Worm (Caenorhabditis elegans) whole organism, young adult: ENCODE data around the gene Y45F10D.2.

ENCODE experiments used
- B0019.2 ChIP-seq: fragments of 200-800 bp; sonication (Bioruptor generic); conservative IDR thresholded peaks from 2 replicates; pipeline ENCODE4 v1.3.6; 2022; ENCODE audit warnings: missing genetic modification reagents, missing genetic modification characterization, missing compliant biosample characterization
- B0336.3 ChIP-seq: fragments of 200-800 bp; sonication (Bioruptor generic); IDR thresholded peaks from 2 replicates; pipeline ENCODE4 v1.3.6; 2022; ENCODE audit warnings: missing genetic modification characterization, missing compliant biosample characterization
- D2030.7 ChIP-seq: fragments of 200-800 bp; sonication (Bioruptor generic); IDR thresholded peaks from 2 replicates; pipeline ENCODE4 v1.3.6; 2022; ENCODE audit warnings: missing genetic modification reagents, missing genetic modification characterization, missing compliant biosample characterization
- F33H1.4 ChIP-seq: fragments of 200-800 bp; sonication (Bioruptor generic); IDR thresholded peaks from 2 replicates; pipeline ENCODE4 v1.3.6; 2022; ENCODE audit warnings: missing genetic modification reagents, missing genetic modification characterization, missing compliant biosample characterization
- F37B4.10 ChIP-seq: fragments of 200-800 bp; sonication (Bioruptor generic); IDR thresholded peaks from 2 replicates; pipeline ENCODE4 v1.3.6; 2022; ENCODE audit warnings: missing genetic modification characterization, missing compliant biosample characterization
- F52B5.7 ChIP-seq: sonication (generic microtip); optimal IDR thresholded peaks from 2 replicates; lab custom pipeline; 2016; ENCODE audit warnings: mild to moderate bottlenecking, missing genetic modification characterization, missing compliant biosample characterization
- F55B11.4 ChIP-seq: sonication (generic microtip); optimal IDR thresholded peaks from 2 replicates; lab custom pipeline; 2016; ENCODE audit warnings: missing compliant biosample characterization, missing genetic modification characterization, borderline replicate concordance; ENCODE audit not compliant: insufficient read depth
- K11D2.4 ChIP-seq: fragments of 200-800 bp; sonication (Bioruptor generic); IDR thresholded peaks from 2 replicates; pipeline ENCODE4 v1.3.6; 2022; ENCODE audit warnings: missing genetic modification reagents, missing genetic modification characterization, missing compliant biosample characterization
- Y53G8AR.9 ChIP-seq: fragments of 200-800 bp; sonication (Bioruptor generic); conservative IDR thresholded peaks from 2 replicates; pipeline ENCODE4 v1.3.6; 2022; ENCODE audit warnings: missing genetic modification reagents, missing genetic modification characterization, missing compliant biosample characterization
- attf-3 ChIP-seq: fragments of 200-800 bp; sonication (Bioruptor generic); conservative IDR thresholded peaks from 2 replicates; pipeline ENCODE4 v1.3.6; 2022; ENCODE audit warnings: missing genetic modification reagents, missing genetic modification characterization, missing compliant biosample characterization
- cebp-1 ChIP-seq, 2 experiments: fragments of 200-800 bp in 1 of 2; sonication (Bioruptor generic) in 1 of 2; sonication (generic microtip) in 1 of 2; IDR thresholded peaks in 1 of 2; optimal IDR thresholded peaks in 1 of 2; 2 replicates each; pipeline versions ENCODE4 v1.3.6 to Lab custom; 2017 to 2022; ENCODE audit warnings: missing compliant biosample characterization in 2 of 2, missing genetic modification characterization in 2 of 2, mild to moderate bottlenecking in 1 of 2, missing genetic modification reagents in 1 of 2, moderate library complexity in 1 of 2
- ceh-58 ChIP-seq: fragments of 200-800 bp; sonication (Bioruptor generic); IDR thresholded peaks from 2 replicates; pipeline ENCODE4 v1.3.6; 2022; ENCODE audit warnings: missing genetic modification characterization, missing compliant biosample characterization
- ceh-91 ChIP-seq: fragments of 200-800 bp; sonication (Bioruptor generic); IDR thresholded peaks from 2 replicates; pipeline ENCODE4 v1.3.6; 2022; ENCODE audit warnings: missing genetic modification reagents, missing genetic modification characterization, missing compliant biosample characterization
- dox-1 ChIP-seq: fragments of 200-800 bp; sonication (Bioruptor generic); IDR thresholded peaks from 2 replicates; pipeline ENCODE4 v1.3.6; 2022; ENCODE audit warnings: missing genetic modification reagents, missing genetic modification characterization, missing compliant biosample characterization
- dpl-1 ChIP-seq: fragments of 150-350 bp; optimal IDR thresholded peaks from 2 replicates; lab custom pipeline; 2014; ENCODE audit warnings: missing biosample characterization, missing genetic modification reagents, missing genetic modification characterization
- egl-18 ChIP-seq: fragments of 200-800 bp; sonication (Bioruptor generic); IDR thresholded peaks from 2 replicates; pipeline ENCODE4 v1.3.6; 2022; ENCODE audit warnings: missing genetic modification reagents, missing genetic modification characterization, missing compliant biosample characterization
- egrh-3 ChIP-seq: fragments of 200-800 bp; sonication (Bioruptor generic); IDR thresholded peaks from 2 replicates; pipeline ENCODE4 v1.3.6; 2022; ENCODE audit warnings: missing genetic modification reagents, missing genetic modification characterization, missing compliant biosample characterization
- gei-17 ChIP-seq: fragments of 200-800 bp; sonication (Bioruptor generic); optimal IDR thresholded peaks from 2 replicates; lab custom pipeline; 2018; ENCODE audit warnings: mild to moderate bottlenecking, missing genetic modification characterization, missing compliant biosample characterization
- him-1 ChIP-seq: sonication (generic microtip); optimal IDR thresholded peaks from 2 replicates; lab custom pipeline; 2016; ENCODE audit warnings: missing genotype, missing genetic modification reagents, missing genetic modification characterization, missing compliant biosample characterization
- hlh-12 ChIP-seq: sonication (generic microtip); optimal IDR thresholded peaks from 2 replicates; lab custom pipeline; 2016; ENCODE audit warnings: missing genetic modification characterization, missing compliant biosample characterization
- hlh-26 ChIP-seq: fragments of 200-800 bp; sonication (Bioruptor generic); conservative IDR thresholded peaks from 2 replicates; pipeline ENCODE4 v1.3.6; 2022; ENCODE audit warnings: missing genetic modification reagents, missing genetic modification characterization, missing compliant biosample characterization
- lag-1 ChIP-seq: fragments of 200-800 bp; sonication (Bioruptor generic); IDR thresholded peaks from 2 replicates; pipeline ENCODE4 v1.3.6; 2022; ENCODE audit warnings: missing genetic modification reagents, missing genetic modification characterization, missing compliant biosample characterization
- let-607 ChIP-seq, 2 experiments: fragments of 200-800 bp in 1 of 2; sonication (Bioruptor generic) in 1 of 2; sonication (generic microtip) in 1 of 2; optimal IDR thresholded peaks; 2 replicates each; lab custom pipeline; 2016 to 2018; ENCODE audit warnings: mild to moderate bottlenecking in 2 of 2, missing compliant biosample characterization in 2 of 2, missing genetic modification characterization in 2 of 2, moderate library complexity in 2 of 2, missing genotype in 1 of 2
- lsl-1 ChIP-seq: fragments of 200-800 bp; sonication (Bioruptor generic); optimal IDR thresholded peaks from 2 replicates; lab custom pipeline; 2018; ENCODE audit warnings: mild to moderate bottlenecking, missing genetic modification characterization, moderate library complexity, missing compliant biosample characterization
- lsy-27 ChIP-seq: sonication (generic microtip); optimal IDR thresholded peaks from 2 replicates; lab custom pipeline; 2017; ENCODE audit warnings: missing genetic modification characterization, mild to moderate bottlenecking, missing compliant biosample characterization, antibody characterized with exemption, missing genotype, borderline replicate concordance; ENCODE audit not compliant: insufficient read depth
- madf-10 ChIP-seq: sonication (generic microtip); optimal IDR thresholded peaks from 2 replicates; lab custom pipeline; 2016; ENCODE audit warnings: mild to moderate bottlenecking, missing genetic modification characterization, missing compliant biosample characterization
- madf-3 ChIP-seq: fragments of 200-800 bp; sonication (Bioruptor generic); IDR thresholded peaks from 2 replicates; pipeline ENCODE4 v1.3.6; 2022; ENCODE audit warnings: missing genetic modification reagents, missing genetic modification characterization, missing compliant biosample characterization
- mcd-1 ChIP-seq: fragments of 200-800 bp; sonication (Bioruptor generic); IDR thresholded peaks from 2 replicates; pipeline ENCODE4 v1.3.6; 2022; ENCODE audit warnings: missing genetic modification reagents, missing genetic modification characterization, missing compliant biosample characterization
- mel-28 ChIP-seq: sonication (generic microtip); optimal IDR thresholded peaks from 2 replicates; lab custom pipeline; 2016; ENCODE audit warnings: borderline replicate concordance, mild to moderate bottlenecking, missing genetic modification characterization, missing compliant biosample characterization
- mes-4 ChIP-seq: sonication (generic microtip); optimal IDR thresholded peaks from 2 replicates; lab custom pipeline; 2016; ENCODE audit warnings: missing genotype, missing genetic modification characterization, missing compliant biosample characterization
- mxl-1 ChIP-seq: sonication (generic microtip); optimal IDR thresholded peaks from 2 replicates; lab custom pipeline; 2016; ENCODE audit warnings: missing genetic modification characterization, missing compliant biosample characterization
- nfya-2 ChIP-seq: fragments of 200-800 bp; sonication (Bioruptor generic); IDR thresholded peaks from 2 replicates; pipeline ENCODE4 v1.3.6; 2022; ENCODE audit warnings: missing genetic modification reagents, missing genetic modification characterization, missing compliant biosample characterization
- nhr-120 ChIP-seq: fragments of 200-800 bp; sonication (Bioruptor generic); IDR thresholded peaks from 2 replicates; pipeline ENCODE4 v1.3.6; 2022; ENCODE audit warnings: missing genetic modification characterization, missing compliant biosample characterization
- nhr-179 ChIP-seq: sonication (generic microtip); optimal IDR thresholded peaks from 2 replicates; lab custom pipeline; 2016; ENCODE audit warnings: mild to moderate bottlenecking, missing genetic modification characterization, missing compliant biosample characterization
- pbrm-1 ChIP-seq: fragments of 200-800 bp; sonication (Bioruptor generic); IDR thresholded peaks from 2 replicates; pipeline ENCODE4 v1.3.6; 2022; ENCODE audit warnings: missing genetic modification reagents, missing genetic modification characterization, missing compliant biosample characterization
- pha-4 ChIP-seq: fragments of 150-350 bp; sonication (generic microtip); optimal IDR thresholded peaks from 2 replicates; lab custom pipeline; 2014; ENCODE audit warnings: missing biosample characterization, missing genetic modification reagents, missing genetic modification characterization
- snpc-1.1 ChIP-seq: sonication (generic microtip); optimal IDR thresholded peaks from 2 replicates; lab custom pipeline; 2017; ENCODE audit warnings: missing genetic modification characterization, mild to moderate bottlenecking, missing compliant biosample characterization, antibody characterized with exemption, moderate library complexity, missing genotype, missing genetic modification reagents; ENCODE audit not compliant: insufficient read depth
- snpc-1.3 ChIP-seq: sonication (generic microtip); optimal IDR thresholded peaks from 2 replicates; lab custom pipeline; 2017; ENCODE audit warnings: missing genetic modification characterization, mild to moderate bottlenecking, missing compliant biosample characterization, antibody characterized with exemption, moderate library complexity, missing genotype, missing genetic modification reagents; ENCODE audit not compliant: insufficient read depth
- snpc-3.4 ChIP-seq: sonication (generic microtip); optimal IDR thresholded peaks from 2 replicates; lab custom pipeline; 2017; ENCODE audit warnings: missing genetic modification characterization, mild to moderate bottlenecking, missing compliant biosample characterization, antibody characterized with exemption, moderate library complexity, missing genotype, missing genetic modification reagents
- snpc-4 ChIP-seq, 5 experiments: fragments of 150-350 bp in 1 of 5; sonication (generic microtip) in 4 of 5; optimal IDR thresholded peaks; 2 replicates each; lab custom pipeline; 2014 to 2018; ENCODE audit warnings: missing genetic modification characterization in 5 of 5, missing biosample characterization in 3 of 5, antibody characterized with exemption in 2 of 5, mild to moderate bottlenecking in 2 of 5, missing compliant biosample characterization in 2 of 5, missing genotype in 2 of 5, moderate library complexity in 2 of 5, missing genetic modification reagents in 1 of 5
- somi-1 ChIP-seq: fragments of 200-800 bp; sonication (Bioruptor generic); optimal IDR thresholded peaks from 2 replicates; lab custom pipeline; 2018; ENCODE audit warnings: mild to moderate bottlenecking, missing genetic modification characterization, missing compliant biosample characterization
- tbp1 ChIP-seq: fragments of 200-800 bp; sonication (Bioruptor generic); optimal IDR thresholded peaks from 2 replicates; lab custom pipeline; 2018; ENCODE audit warnings: mild to moderate bottlenecking, missing genetic modification characterization, missing compliant biosample characterization
- unc-130 ChIP-seq: sonication (generic microtip); optimal IDR thresholded peaks from 2 replicates; lab custom pipeline; 2016; ENCODE audit warnings: missing genetic modification reagents, missing genetic modification characterization, missing compliant biosample characterization
- unc-62 ChIP-seq: fragments of 150-350 bp; optimal IDR thresholded peaks from 2 replicates; lab custom pipeline; 2014; ENCODE audit warnings: missing biosample characterization, missing genetic modification reagents, missing genetic modification characterization
- zim-3 ChIP-seq: sonication (generic microtip); optimal IDR thresholded peaks from 2 replicates; lab custom pipeline; 2017; ENCODE audit warnings: mild to moderate bottlenecking, missing genetic modification characterization, moderate library complexity, missing compliant biosample characterization
- ztf-18 ChIP-seq: sonication (generic microtip); optimal IDR thresholded peaks from 2 replicates; lab custom pipeline; 2016; ENCODE audit warnings: missing genotype, mild to moderate bottlenecking, missing genetic modification characterization, missing compliant biosample characterization

Gene Y45F10D.2

ce11 chrIV:13788652-13789051 lies 14.2 kb upstream of the Y45F10D.2 start, which contains the start of the genes sas-6 and Y45F10D.7 (continued):
- TF ChIP-seq hlh-12 (tag; lab: Kevin White, UChicago) (no peak), mes-4 (tag; lab: Kevin White, UChicago) (no peak), let-607 (tag; optimal IDR thresholded peaks at IDR 0.05; lab: Kevin White, UChicago) (no peak), K11D2.4 (GFP tag; lab: Robert Waterston, UW) (no peak), egl-18 (no peak), ceh-58 (GFP tag; lab: Robert Waterston, UW) (no peak), unc-62 (GFP tag; lab: Kevin White, UChicago) (no peak), mxl-1 (tag; lab: Kevin White, UChicago) (no peak), D2030.7 (GFP tag; lab: Robert Waterston, UW) (peak; percentile 46; the same call in 1 of the 2 replicates), nfya-2 (GFP tag; lab: Robert Waterston, UW) (no peak), snpc-4 (GFP tag; optimal IDR thresholded peaks at IDR 0.05; lab: Kevin White, UChicago) (peak; percentile 73), snpc-4 (tag; optimal IDR thresholded peaks at IDR 0.05; lab: Kevin White, UChicago) (peak in 3 of 4 experiments; percentile 89 to 93 (median 89)), dox-1 (GFP tag; lab: Robert Waterston, UW) (peak; percentile 68), unc-130 (GFP tag; lab: Kevin White, UChicago) (no peak), snpc-3.4 (tag; lab: Kevin White, UChicago) (peak; percentile 24), snpc-1.3 (tag; lab: Kevin White, UChicago) (peak; percentile 79), tbp1 (peak; percentile 62), him-1 (tag; lab: Kevin White, UChicago) (no peak), mcd-1 (0 out of 2 replicates have a peak, but pooled peaks have one; percentile 30), pha-4 (tag; lab: Kevin White, UChicago) (peak; percentile 27), attf-3 (GFP tag; lab: Robert Waterston, UW) (peak; percentile 70), gei-17 (no peak), cebp-1 (GFP tag; IDR thresholded peaks at IDR 0.05; lab: Robert Waterston, UW) (no peak), cebp-1 (tag; optimal IDR thresholded peaks at IDR 0.05; lab: Kevin White, UChicago) (peak; percentile 28), ceh-91 (GFP tag; lab: Robert Waterston, UW) (peak; percentile 31; the same call in 1 of the 2 replicates), somi-1 (GFP tag; lab: Kevin White, UChicago) (no peak), zim-3 (tag; lab: Kevin White, UChicago) (no peak), snpc-1.1 (tag; lab: Kevin White, UChicago) (no peak), madf-10 (no peak), F37B4.10 (GFP tag; lab: Robert Waterston, UW) (no peak), B0019.2 (GFP tag; lab: Robert Waterston, UW) (peak; percentile 33; the same call in 1 of the 2 replicates), egrh-3 (GFP tag; lab: Robert Waterston, UW) (no peak), madf-3 (GFP tag; lab: Robert Waterston, UW) (no peak), B0336.3 (no peak), nhr-120 (GFP tag; lab: Robert Waterston, UW) (no peak), F33H1.4 (GFP tag; lab: Robert Waterston, UW) (peak; percentile 68), Y53G8AR.9 (GFP tag; lab: Robert Waterston, UW) (no peak), hlh-26 (GFP tag; lab: Robert Waterston, UW) (no peak), F55B11.4 (no peak), lsl-1 (GFP tag; lab: Kevin White, UChicago) (peak; percentile 91), pbrm-1 (GFP tag; lab: Robert Waterston, UW) (peak; percentile 34; the same call in 1 of the 2 replicates), nhr-179 (tag; lab: Kevin White, UChicago) (no peak), ztf-18 (tag; lab: Kevin White, UChicago) (peak; percentile 23), lag-1 (GFP tag; lab: Robert Waterston, UW) (no peak), mel-28 (no peak), lsy-27 (tag; lab: Kevin White, UChicago) (no peak), dpl-1 (GFP tag; lab: Kevin White, UChicago) (peak; percentile 80), F52B5.7 (tag; lab: Kevin White, UChicago) (no peak)
